Fruit fly (Drosophila melanogaster) whole organism, embryonic: ENCODE measurements around the gene haf.

Experiments
- Aef1 ChIP-seq: fragments of 200-800 bp; sonication (Bioruptor generic); IDR thresholded peaks from 3 replicates; pipeline ENCODE4 v1.3.6; 2022; ENCODE audit warnings: missing biosample characterization, missing genetic modification characterization
- Atf-2 ChIP-seq: fragments of 200-800 bp; sonication (Bioruptor generic); optimal IDR thresholded peaks from 2 replicates; lab custom pipeline; 2016; ENCODE audit warnings: missing biosample characterization, missing genetic modification characterization
- Atf3 ChIP-seq: fragments of 200-800 bp; sonication (Bioruptor generic); optimal IDR thresholded peaks from 3 replicates; lab custom pipeline; 2016; ENCODE audit warnings: missing biosample characterization, missing genetic modification characterization
- BtbVII ChIP-seq: fragments of 200-800 bp; sonication (Bioruptor generic); optimal IDR thresholded peaks from 3 replicates; lab custom pipeline; 2017; ENCODE audit warnings: missing biosample characterization, mild to moderate bottlenecking, missing genetic modification characterization
- CG10147 ChIP-seq: fragments of 200-800 bp; sonication (Bioruptor generic); optimal IDR thresholded peaks from 2 replicates; lab custom pipeline; 2019; ENCODE audit warnings: missing biosample characterization, mild to moderate bottlenecking, missing genetic modification characterization, moderate library complexity
- CG1024 ChIP-seq: fragments of 200-800 bp; sonication (Bioruptor generic); IDR thresholded peaks from 2 replicates; pipeline ENCODE4 v1.3.6; 2022; ENCODE audit warnings: missing biosample characterization, missing genetic modification characterization
- CG10431 ChIP-seq: fragments of 200-800 bp; sonication (Bioruptor generic); optimal IDR thresholded peaks from 3 replicates; lab custom pipeline; 2018; ENCODE audit warnings: missing biosample characterization, mild to moderate bottlenecking, missing genetic modification characterization
- CG10565 ChIP-seq: fragments of 200-800 bp; sonication (Bioruptor generic); optimal IDR thresholded peaks from 3 replicates; lab custom pipeline; 2016; ENCODE audit warnings: missing biosample characterization, mild to moderate bottlenecking, missing genetic modification characterization
- CG11456 ChIP-seq: fragments of 200-800 bp; sonication (Bioruptor generic); IDR thresholded peaks from 3 replicates; pipeline ENCODE4 v1.3.6; 2022; ENCODE audit warnings: missing biosample characterization, missing genetic modification characterization
- CG12219 ChIP-seq: fragments of 200-800 bp; sonication (Bioruptor generic); optimal IDR thresholded peaks from 3 replicates; lab custom pipeline; 2018; ENCODE audit warnings: missing biosample characterization, mild to moderate bottlenecking, missing genetic modification characterization
- CG12769 ChIP-seq: fragments of 200-800 bp; sonication (Bioruptor generic); optimal IDR thresholded peaks from 2 replicates; lab custom pipeline; 2019; ENCODE audit warnings: missing biosample characterization, mild to moderate bottlenecking, missing genetic modification characterization, moderate library complexity
- CG15479 ChIP-seq: fragments of 200-800 bp; sonication (Bioruptor generic); optimal IDR thresholded peaks from 3 replicates; lab custom pipeline; 2019; ENCODE audit warnings: missing biosample characterization, mild to moderate bottlenecking, missing genetic modification characterization, moderate library complexity
- CG18599 ChIP-seq: fragments of 200-800 bp; sonication (Bioruptor generic); optimal IDR thresholded peaks from 3 replicates; lab custom pipeline; 2017; ENCODE audit warnings: missing biosample characterization, missing genetic modification characterization, mild to moderate bottlenecking, moderate library complexity, missing genetic modification reagents
- CG2116 ChIP-seq: fragments of 200-800 bp; sonication (Bioruptor generic); optimal IDR thresholded peaks from 3 replicates; lab custom pipeline; 2018; ENCODE audit warnings: missing biosample characterization, mild to moderate bottlenecking, missing genetic modification characterization
- CG30403 ChIP-seq: fragments of 200-800 bp; sonication (Bioruptor generic); optimal IDR thresholded peaks from 3 replicates; lab custom pipeline; 2016; ENCODE audit warnings: missing biosample characterization, missing genetic modification characterization
- CG31388 ChIP-seq: fragments of 200-800 bp; sonication (Bioruptor generic); optimal IDR thresholded peaks from 2 replicates; lab custom pipeline; 2016; ENCODE audit warnings: missing biosample characterization, missing genetic modification characterization
- CG7839 ChIP-seq: fragments of 200-800 bp; sonication (Bioruptor generic); optimal IDR thresholded peaks from 3 replicates; lab custom pipeline; 2018; ENCODE audit warnings: missing biosample characterization, mild to moderate bottlenecking, missing genetic modification characterization, moderate library complexity
- CG9437 ChIP-seq: fragments of 200-800 bp; sonication (Bioruptor generic); optimal IDR thresholded peaks from 2 replicates; lab custom pipeline; 2018; ENCODE audit warnings: missing biosample characterization, mild to moderate bottlenecking, missing genetic modification characterization
- CG9609 ChIP-seq: fragments of 200-800 bp; sonication (Bioruptor generic); optimal IDR thresholded peaks from 3 replicates; lab custom pipeline; 2016; ENCODE audit warnings: missing biosample characterization, missing genetic modification characterization
- CkIIα-i1 ChIP-seq: fragments of 200-800 bp; sonication (Bioruptor generic); IDR thresholded peaks from 2 replicates; pipeline ENCODE4 v1.3.6; 2022; ENCODE audit warnings: missing biosample characterization, missing genetic modification characterization
- CrebB ChIP-seq: fragments of 200-800 bp; sonication (Bioruptor generic); optimal IDR thresholded peaks from 3 replicates; lab custom pipeline; 2018; ENCODE audit warnings: missing biosample characterization, mild to moderate bottlenecking, missing genetic modification characterization
- D19B ChIP-seq: fragments of 200-800 bp; sonication (Bioruptor generic); optimal IDR thresholded peaks from 2 replicates; lab custom pipeline; 2017; ENCODE audit warnings: missing biosample characterization, mild to moderate bottlenecking, missing genetic modification characterization
- Dad ChIP-seq: fragments of 200-800 bp; sonication (Bioruptor generic); optimal IDR thresholded peaks from 3 replicates; lab custom pipeline; 2016; ENCODE audit warnings: missing biosample characterization, missing genetic modification characterization
- MESR4 ChIP-seq: fragments of 200-800 bp; sonication (Bioruptor generic); optimal IDR thresholded peaks from 2 replicates; lab custom pipeline; 2018; ENCODE audit warnings: missing biosample characterization, mild to moderate bottlenecking, missing genetic modification characterization, moderate library complexity
- Mad ChIP-seq: fragments of 200-800 bp; sonication (Bioruptor generic); optimal IDR thresholded peaks from 2 replicates; lab custom pipeline; 2016; ENCODE audit warnings: missing biosample characterization, missing genetic modification characterization
- NC2α ChIP-seq: fragments of 200-800 bp; sonication (Bioruptor generic); optimal IDR thresholded peaks from 2 replicates; lab custom pipeline; 2016; ENCODE audit warnings: missing biosample characterization, missing genetic modification characterization
- NK7.1 ChIP-seq: fragments of 200-800 bp; sonication (Bioruptor generic); optimal IDR thresholded peaks from 3 replicates; lab custom pipeline; 2016; ENCODE audit warnings: missing biosample characterization, missing genetic modification characterization
- Ptx1 ChIP-seq: fragments of 200-800 bp; sonication (Bioruptor generic); IDR thresholded peaks from 2 replicates; pipeline ENCODE4 v1.3.6; 2022; ENCODE audit warnings: missing biosample characterization, missing genetic modification characterization
- Scr ChIP-seq: fragments of 200-800 bp; sonication (Bioruptor generic); IDR thresholded peaks from 2 replicates; pipeline ENCODE4 v1.3.6; 2022; ENCODE audit warnings: missing biosample characterization, missing genetic modification characterization; ENCODE audit not compliant: partially characterized antibody
- Stat92E ChIP-seq, 3 experiments: fragments of >200 bp in 2 of 3; fragments of 200-800 bp in 1 of 3; sonication (Bioruptor generic) in 1 of 3; optimal IDR thresholded peaks; 2 replicates each; lab custom pipeline; 2017 to 2019; ENCODE audit warnings: missing biosample characterization in 3 of 3, missing genetic modification characterization in 3 of 3, mild to moderate bottlenecking in 1 of 3, moderate library complexity in 1 of 3
- Trl ChIP-seq, 3 experiments: fragments of >200 bp in 2 of 3; fragments of 200-800 bp in 1 of 3; sonication (Bioruptor generic) in 1 of 3; optimal IDR thresholded peaks; 2 replicates in 1 of 3; 3 replicates in 2 of 3; lab custom pipeline; 2016 to 2017; ENCODE audit warnings: missing biosample characterization in 1 of 3, missing genetic modification characterization in 1 of 3
- Xbp1 ChIP-seq: fragments of 200-800 bp; sonication (Bioruptor generic); optimal IDR thresholded peaks from 3 replicates; lab custom pipeline; 2016; ENCODE audit warnings: missing biosample characterization, mild to moderate bottlenecking, missing genetic modification characterization
- bcd ChIP-seq: fragments of 200-800 bp; sonication (Bioruptor generic); optimal IDR thresholded peaks from 2 replicates; lab custom pipeline; 2017; ENCODE audit warnings: missing biosample characterization, mild to moderate bottlenecking, missing genetic modification characterization
- ci ChIP-seq: fragments of 200-800 bp; sonication (Bioruptor generic); IDR thresholded peaks from 3 replicates; pipeline ENCODE4 v1.3.6; 2022; ENCODE audit warnings: missing biosample characterization, missing genetic modification characterization
- crol ChIP-seq: fragments of 200-800 bp; sonication (Bioruptor generic); IDR thresholded peaks from 2 replicates; pipeline ENCODE4 v1.3.6; 2022; ENCODE audit warnings: missing biosample characterization, missing genetic modification characterization
- cwo ChIP-seq: fragments of 200-800 bp; sonication (Bioruptor generic); optimal IDR thresholded peaks from 3 replicates; lab custom pipeline; 2017; ENCODE audit warnings: missing biosample characterization, missing genetic modification characterization, mild to moderate bottlenecking, moderate library complexity, missing genetic modification reagents
- danr ChIP-seq: fragments of 200-800 bp; sonication (Bioruptor generic); IDR thresholded peaks from 2 replicates; pipeline ENCODE4 v1.3.6; 2022; ENCODE audit warnings: missing biosample characterization, missing genetic modification characterization
- emc ChIP-seq: fragments of 200-800 bp; sonication (Bioruptor generic); optimal IDR thresholded peaks from 2 replicates; lab custom pipeline; 2016; ENCODE audit warnings: missing biosample characterization, missing genetic modification characterization
- exex ChIP-seq: fragments of 200-800 bp; sonication (Bioruptor generic); optimal IDR thresholded peaks from 4 replicates; lab custom pipeline; 2018; ENCODE audit warnings: missing biosample characterization, mild to moderate bottlenecking, missing genetic modification characterization, moderate library complexity
- fru ChIP-seq: fragments of >200 bp; optimal IDR thresholded peaks from 2 replicates; lab custom pipeline; 2017
- gfzf ChIP-seq: fragments of 200-800 bp; sonication (Bioruptor generic); optimal IDR thresholded peaks from 2 replicates; lab custom pipeline; 2016; ENCODE audit warnings: missing biosample characterization, mild to moderate bottlenecking, missing genetic modification characterization, moderate library complexity
- gro ChIP-seq: fragments of 200-800 bp; sonication (Bioruptor generic); optimal IDR thresholded peaks from 2 replicates; lab custom pipeline; 2016; ENCODE audit warnings: missing biosample characterization, missing genetic modification characterization
- inv ChIP-seq: fragments of 200-800 bp; sonication (Bioruptor generic); IDR thresholded peaks from 2 replicates; pipeline ENCODE4 v1.3.6; 2022; ENCODE audit warnings: missing biosample characterization, missing genetic modification characterization; ENCODE audit not compliant: partially characterized antibody
- lab ChIP-seq: fragments of 200-800 bp; sonication (Bioruptor generic); optimal IDR thresholded peaks from 3 replicates; lab custom pipeline; 2017; ENCODE audit warnings: missing biosample characterization, missing genetic modification characterization, mild to moderate bottlenecking, moderate library complexity, missing genetic modification reagents
- lmd ChIP-seq: fragments of 200-800 bp; sonication (Bioruptor generic); IDR thresholded peaks from 2 replicates; pipeline ENCODE4 v1.3.6; 2022; ENCODE audit warnings: missing biosample characterization, missing genetic modification characterization
- odd ChIP-seq: fragments of 200-800 bp; sonication (Bioruptor generic); optimal IDR thresholded peaks from 2 replicates; lab custom pipeline; 2017; ENCODE audit warnings: missing biosample characterization, mild to moderate bottlenecking, missing genetic modification characterization
- rib ChIP-seq: fragments of 200-800 bp; sonication (Bioruptor generic); IDR thresholded peaks from 2 replicates; pipeline ENCODE4 v1.3.6; 2022; ENCODE audit warnings: missing biosample characterization, missing genetic modification characterization
- sc ChIP-seq, 3 experiments: fragments of >200 bp in 2 of 3; fragments of 200-800 bp in 1 of 3; sonication (Bioruptor generic) in 1 of 3; optimal IDR thresholded peaks; 2 replicates in 2 of 3; 3 replicates in 1 of 3; lab custom pipeline; 2017; ENCODE audit warnings: mild to moderate bottlenecking in 1 of 3, missing biosample characterization in 1 of 3, missing genetic modification characterization in 1 of 3, missing genetic modification reagents in 1 of 3
- sim ChIP-seq: fragments of 200-800 bp; sonication (Bioruptor generic); IDR thresholded peaks from 2 replicates; pipeline ENCODE4 v1.3.6; 2022; ENCODE audit warnings: missing biosample characterization, missing genetic modification characterization
- ttk ChIP-seq: fragments of 200-800 bp; sonication (Bioruptor generic); IDR thresholded peaks from 2 replicates; pipeline ENCODE4 v2.1.2; 2022; ENCODE audit warnings: missing biosample characterization, missing genetic modification characterization

haf gene

DNA sequence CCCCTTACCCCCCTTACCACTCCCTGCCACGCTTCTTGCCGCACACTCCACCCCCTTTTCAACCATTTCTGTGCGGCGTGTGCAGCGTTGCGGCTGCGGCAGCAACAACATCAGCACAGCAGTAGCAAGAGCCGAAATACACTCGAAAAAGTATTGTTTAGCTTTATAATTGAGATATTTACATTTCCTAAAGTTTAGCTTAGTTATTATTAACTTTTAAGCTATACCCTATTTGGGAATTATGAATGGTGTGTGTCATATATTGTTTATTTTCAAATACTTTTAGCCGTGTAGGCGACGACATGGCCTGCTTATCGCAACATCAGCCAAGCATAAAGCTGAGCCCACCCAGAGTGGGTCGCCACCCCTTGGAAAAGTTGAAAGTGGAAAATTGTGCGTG is 60.8 kb downstream of the haf start (continued):
- TF ChIP-seq CG9609 = no peak
- TF ChIP-seq Xbp1 (GFP tag; lab: Kevin White, UChicago) = peak; percentile 61
- TF ChIP-seq CG11456 (GFP tag; lab: Robert Waterston, UW) = peak; percentile 59; the same call in 2 of the 3 replicates
- TF ChIP-seq Atf-2 (GFP tag; lab: Kevin White, UChicago) = peak; percentile 15
- TF ChIP-seq odd = peak; percentile 42
- TF ChIP-seq gro (GFP tag; lab: Kevin White, UChicago) = peak; percentile 41
- peak; percentile 61 for TF ChIP-seq Aef1 (GFP tag; lab: Robert Waterston, UW)
- peak; percentile 60 for TF ChIP-seq CG1024
- no peak for TF ChIP-seq rib
- TF ChIP-seq fru (lab: Kevin White, UChicago) = no peak
- TF ChIP-seq Ptx1 = peak; percentile 75
- no peak for TF ChIP-seq sc (optimal IDR thresholded peaks at IDR 0.05; lab: Kevin White, UChicago)
- TF ChIP-seq sc (GFP tag; optimal IDR thresholded peaks at IDR 0.05; lab: Kevin White, UChicago) = peak; percentile 31
- TF ChIP-seq Dad (GFP tag; lab: Kevin White, UChicago) = peak; percentile 25
- TF ChIP-seq CG10147 (GFP tag; lab: Kevin White, UChicago) = peak; percentile 37
- TF ChIP-seq ttk (GFP tag; lab: Robert Waterston, UW) = peak; percentile 61
- TF ChIP-seq CG18599 = peak; percentile 89
- peak; percentile 33 for TF ChIP-seq CG12219 (GFP tag; lab: Kevin White, UChicago)
- TF ChIP-seq CG30403 (GFP tag; lab: Kevin White, UChicago) = peak; percentile 62
- 0 out of 2 replicates have a peak, but pooled peaks have one; percentile 42 for TF ChIP-seq sim
- no peak for TF ChIP-seq CrebB
- TF ChIP-seq lab (GFP tag; lab: Kevin White, UChicago) = peak; percentile 89
- TF ChIP-seq inv (GFP tag; lab: Robert Waterston, UW) = no peak
- no peak for TF ChIP-seq MESR4 (GFP tag; lab: Kevin White, UChicago)
- TF ChIP-seq CkIIα-i1 (GFP tag; lab: Robert Waterston, UW) = 0 out of 2 replicates have a peak, but pooled peaks have one; percentile 16
- TF ChIP-seq emc (GFP tag; lab: Kevin White, UChicago) = no peak
- TF ChIP-seq danr (GFP tag; lab: Robert Waterston, UW) = 0 out of 2 replicates have a peak, but pooled peaks have one; percentile 19
- TF ChIP-seq gfzf = no peak
- TF ChIP-seq Mad (GFP tag; lab: Kevin White, UChicago) = peak; percentile 3
- TF ChIP-seq crol (GFP tag; lab: Robert Waterston, UW) = peak; percentile 89
- TF ChIP-seq ci (GFP tag; lab: Robert Waterston, UW) = peak; percentile 82
- TF ChIP-seq D19B (GFP tag; lab: Kevin White, UChicago) = peak; percentile 32
- peak; percentile 60 for TF ChIP-seq BtbVII (GFP tag; lab: Kevin White, UChicago)
- peak; percentile 74 for TF ChIP-seq lmd (GFP tag; lab: Robert Waterston, UW)
- peak; percentile 15 for TF ChIP-seq Atf3 (GFP tag; lab: Kevin White, UChicago)
- TF ChIP-seq CG9437 (GFP tag; lab: Kevin White, UChicago) = peak; percentile 23
- peak; percentile 86 for TF ChIP-seq CG12769 (tag; lab: Kevin White, UChicago)
- peak; percentile 71 for TF ChIP-seq cwo
- TF ChIP-seq CG7839 = peak; percentile 76
- TF ChIP-seq NK7.1 = peak; percentile 5
- no peak for TF ChIP-seq NC2α (GFP tag; lab: Kevin White, UChicago)
- TF ChIP-seq CG10565 = no peak
- TF ChIP-seq bcd = peak; percentile 60
- TF ChIP-seq CG31388 (GFP tag; lab: Kevin White, UChicago) = no peak
- TF ChIP-seq Stat92E (GFP tag; optimal IDR thresholded peaks at IDR 0.05; lab: Kevin White, UChicago) = no peak
- no peak for TF ChIP-seq CG10431 (GFP tag; lab: Kevin White, UChicago)
- no peak for TF ChIP-seq Trl (optimal IDR thresholded peaks at IDR 0.05; lab: Kevin White, UChicago)
- peak; percentile 20 for TF ChIP-seq Trl (GFP tag; optimal IDR thresholded peaks at IDR 0.05; lab: Kevin White, UChicago)
- TF ChIP-seq exex (tag; lab: Kevin White, UChicago) = peak; percentile 17
- TF ChIP-seq CG2116 = no peak
- TF ChIP-seq Scr (GFP tag; lab: Robert Waterston, UW) = no peak
- TF ChIP-seq CG15479 (GFP tag; lab: Kevin White, UChicago) = no peak
